Worm (Caenorhabditis elegans): ENCODE measurements around the gene cdd-1.
A peak's percentile ranks its signal among the peaks of the same experiment; 100 is the strongest.

The cdd-1 gene

ce11 chrX:8243116-8243515 is 32.2 kb upstream of the cdd-1 start:
- TF ChIP-seq ceh-28 (tag; optimal IDR thresholded peaks at IDR 0.05): no peak
- TF ChIP-seq mdl-1 (tag; optimal IDR thresholded peaks at IDR 0.05): peak; percentile 2
- no peak for TF ChIP-seq tbx-2 (tag; optimal IDR thresholded peaks at IDR 0.05)
- TF ChIP-seq mml-1 (tag; optimal IDR thresholded peaks at IDR 0.05): no peak
- TF ChIP-seq unc-39 (tag; optimal IDR thresholded peaks at IDR 0.05): no peak
- TF ChIP-seq pha-4 (tag; optimal IDR thresholded peaks at IDR 0.05): peak; percentile 61
- TF ChIP-seq ceh-16 (tag; optimal IDR thresholded peaks at IDR 0.05): no peak
- peak; percentile 99 for TF ChIP-seq pqm-1 (tag; optimal IDR thresholded peaks at IDR 0.05)
- peak; percentile 86 for TF ChIP-seq jun-1 (tag; optimal IDR thresholded peaks at IDR 0.05)
- TF ChIP-seq ceh-9 (tag; optimal IDR thresholded peaks at IDR 0.05): no peak
- TF ChIP-seq elt-2 (tag; optimal IDR thresholded peaks at IDR 0.05): peak; percentile 97
- no peak for TF ChIP-seq eor-1 (tag; optimal IDR thresholded peaks at IDR 0.05)
- no peak for TF ChIP-seq nhr-11 (tag; optimal IDR thresholded peaks at IDR 0.05)

DNA sequence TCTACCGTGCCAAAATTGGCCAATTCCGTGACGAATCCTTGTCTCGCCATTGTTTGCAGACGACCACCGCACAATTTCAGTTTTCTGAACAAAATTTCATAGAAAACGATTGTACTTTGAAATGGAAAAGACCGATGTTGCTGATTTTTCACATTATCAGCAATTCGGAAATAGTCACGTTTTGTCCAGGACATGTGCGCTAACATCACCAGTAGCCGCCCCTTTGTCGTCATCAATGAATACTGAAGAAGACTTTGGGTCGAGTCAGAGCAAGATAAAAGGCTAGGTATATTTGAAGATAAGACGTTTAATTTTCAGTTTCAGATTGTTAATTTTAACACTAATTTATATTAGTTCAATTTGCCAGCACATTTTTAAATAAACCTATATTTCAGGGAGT is 31.0 kb upstream of the cdd-1 start, which contains the start of gene endu-2:
Gene endu-2 (plus strand): TSS at position 396 of the 400 bp plus-strand sequence.
- no peak for TF ChIP-seq lsy-12 (tag; optimal IDR thresholded peaks at IDR 0.05)
- no peak for TF ChIP-seq nfya-1 (tag; optimal IDR thresholded peaks at IDR 0.05; ENCODE audit: insufficient read depth)
- TF ChIP-seq mml-1 (tag; optimal IDR thresholded peaks at IDR 0.05): no peak
- no peak for TF ChIP-seq egl-27 (tag; optimal IDR thresholded peaks at IDR 0.05)
- TF ChIP-seq daf-12 (tag; optimal IDR thresholded peaks at IDR 0.05): no peak
- TF ChIP-seq tbx-2 (tag; optimal IDR thresholded peaks at IDR 0.05): no peak
- TF ChIP-seq fkh-10 (GFP tag; optimal IDR thresholded peaks at IDR 0.05): no peak
- no peak for TF ChIP-seq nhr-76 (tag; optimal IDR thresholded peaks at IDR 0.05)
- TF ChIP-seq ceh-82 (tag; optimal IDR thresholded peaks at IDR 0.05): no peak
- no peak for TF ChIP-seq fos-1 (tag; optimal IDR thresholded peaks at IDR 0.05)
- no peak for TF ChIP-seq ceh-9 (tag; optimal IDR thresholded peaks at IDR 0.05)
- TF ChIP-seq nhr-11 (tag; optimal IDR thresholded peaks at IDR 0.05): no peak
- TF ChIP-seq unc-62 (GFP tag; optimal IDR thresholded peaks at IDR 0.05): no peak
- TF ChIP-seq elt-2 (tag; optimal IDR thresholded peaks at IDR 0.05): peak; percentile 90
- TF ChIP-seq pha-4 (tag; optimal IDR thresholded peaks at IDR 0.05): peak; percentile 3
- no peak for TF ChIP-seq nhr-67 (tag; optimal IDR thresholded peaks at IDR 0.05)
- TF ChIP-seq mdl-1 (tag; optimal IDR thresholded peaks at IDR 0.05): no peak
- no peak for TF ChIP-seq elt-3 (tag; optimal IDR thresholded peaks at IDR 0.05)
- no peak for TF ChIP-seq ZK546.5 (tag; optimal IDR thresholded peaks at IDR 0.05)
- no peak for TF ChIP-seq nhr-12 (tag; optimal IDR thresholded peaks at IDR 0.05)
- no peak for TF ChIP-seq jun-1 (tag; optimal IDR thresholded peaks at IDR 0.05)
- no peak for TF ChIP-seq hmg-11 (tag; optimal IDR thresholded peaks at IDR 0.05)
- peak; percentile 78 for TF ChIP-seq pqm-1 (tag; optimal IDR thresholded peaks at IDR 0.05)
- no peak for TF ChIP-seq lin-39 (tag; optimal IDR thresholded peaks at IDR 0.05)
- TF ChIP-seq R02D3.7 (tag; optimal IDR thresholded peaks at IDR 0.05): no peak

ce11 chrX:8238639-8239055 is 27.7 kb upstream of the cdd-1 start:
- TF ChIP-seq elt-2 (tag; optimal IDR thresholded peaks at IDR 0.05) (peak; percentile 82), jun-1 (tag; optimal IDR thresholded peaks at IDR 0.05) (peak; percentile 18), mml-1 (tag; optimal IDR thresholded peaks at IDR 0.05) (no peak), aly-2 (tag; optimal IDR thresholded peaks at IDR 0.05) (no peak), pqm-1 (tag; optimal IDR thresholded peaks at IDR 0.05) (peak; percentile 90)

ce11 chrX:8236515-8236914 is 25.6 kb upstream of the cdd-1 start:
- no peak for TF ChIP-seq nhr-76 (tag; optimal IDR thresholded peaks at IDR 0.05)
- TF ChIP-seq lin-39 (tag; optimal IDR thresholded peaks at IDR 0.05): no peak
- peak; percentile 37 for TF ChIP-seq pha-4 (tag; optimal IDR thresholded peaks at IDR 0.05)

ce11 chrX:8235994-8236393 is 25.0 kb upstream of the cdd-1 start, which contains the start of gene M60.4:
TSS of gene M60.4 (minus strand) at chrX:8236314.
- TF ChIP-seq egl-27 (tag; optimal IDR thresholded peaks at IDR 0.05) (peak; percentile 11), nfya-1 (tag; optimal IDR thresholded peaks at IDR 0.05; ENCODE audit: insufficient read depth) (peak; percentile 49), elt-3 (tag; optimal IDR thresholded peaks at IDR 0.05) (peak in 1 of 3 experiments; percentile 42), snpc-4 (tag; optimal IDR thresholded peaks at IDR 0.05) (peak; percentile 25), nhr-28 (tag; optimal IDR thresholded peaks at IDR 0.05) (no peak), tbx-2 (tag; optimal IDR thresholded peaks at IDR 0.05) (no peak), unc-62 (GFP tag; optimal IDR thresholded peaks at IDR 0.05) (peak; percentile 79), jun-1 (tag; optimal IDR thresholded peaks at IDR 0.05) (peak; percentile 2), nhr-12 (tag; optimal IDR thresholded peaks at IDR 0.05) (no peak), mdl-1 (tag; optimal IDR thresholded peaks at IDR 0.05) (peak; percentile 56), egl-5 (tag; optimal IDR thresholded peaks at IDR 0.05) (peak; percentile 93), nhr-25 (tag; optimal IDR thresholded peaks at IDR 0.05) (peak; percentile 59), nhr-43 (tag; optimal IDR thresholded peaks at IDR 0.05; ENCODE audit: poor library complexity, severe bottlenecking) (peak; percentile 17), pqm-1 (tag; optimal IDR thresholded peaks at IDR 0.05) (no peak), elt-2 (tag; optimal IDR thresholded peaks at IDR 0.05) (no peak), lin-39 (tag; optimal IDR thresholded peaks at IDR 0.05) (peak; percentile 65)

All from whole organism, L3 larva.